Fruit fly (Drosophila melanogaster) whole organism, embryonic: Measurements from ENCODE around the gene mTerf3.
A peak's percentile ranks its signal among the peaks of the same experiment; 100 is the strongest.

Experiments
- Abd-B ChIP-seq: fragments of 200-800 bp; sonication (Bioruptor generic); optimal IDR thresholded peaks from 2 replicates; lab custom pipeline; 2018; ENCODE audit warnings: missing biosample characterization, mild to moderate bottlenecking, missing genetic modification characterization, moderate library complexity
- Asciz ChIP-seq: fragments of 200-800 bp; sonication (Bioruptor generic); optimal IDR thresholded peaks from 2 replicates; lab custom pipeline; 2017; ENCODE audit warnings: missing biosample characterization, mild to moderate bottlenecking, missing genetic modification characterization, missing genetic modification reagents
- C15 ChIP-seq: fragments of 200-800 bp; sonication (Bioruptor generic); IDR thresholded peaks from 3 replicates; pipeline ENCODE4 v1.3.6; 2022; ENCODE audit warnings: missing biosample characterization, missing genetic modification characterization
- CG10462 ChIP-seq: fragments of 200-800 bp; sonication (Bioruptor generic); optimal IDR thresholded peaks from 2 replicates; lab custom pipeline; 2016; ENCODE audit warnings: missing biosample characterization, missing genetic modification characterization
- CG11085 ChIP-seq: fragments of 200-800 bp; sonication (Bioruptor generic); IDR thresholded peaks from 2 replicates; pipeline ENCODE4 v1.3.6; 2022; ENCODE audit warnings: missing biosample characterization, missing genetic modification characterization
- CG13624 ChIP-seq: fragments of 200-800 bp; sonication (Bioruptor generic); optimal IDR thresholded peaks from 2 replicates; lab custom pipeline; 2016; ENCODE audit warnings: missing biosample characterization, missing genetic modification characterization
- CG13894 ChIP-seq: fragments of 200-800 bp; sonication (Bioruptor generic); optimal IDR thresholded peaks from 3 replicates; lab custom pipeline; 2018; ENCODE audit warnings: missing biosample characterization, mild to moderate bottlenecking, missing genetic modification characterization, moderate library complexity
- CG14441 ChIP-seq: fragments of 200-800 bp; sonication (Bioruptor generic); IDR thresholded peaks from 2 replicates; pipeline ENCODE4 v1.3.6; 2022; ENCODE audit warnings: missing biosample characterization, missing genetic modification characterization
- CG16779 ChIP-seq: fragments of 200-800 bp; sonication (Bioruptor generic); IDR thresholded peaks from 2 replicates; pipeline ENCODE4 v1.3.6; 2022; ENCODE audit warnings: missing biosample characterization, missing genetic modification characterization
- CG18476 ChIP-seq: fragments of 200-800 bp; sonication (Bioruptor generic); optimal IDR thresholded peaks from 2 replicates; lab custom pipeline; 2016; ENCODE audit warnings: missing biosample characterization, mild to moderate bottlenecking, missing genetic modification characterization
- CG18619 ChIP-seq: fragments of 200-800 bp; sonication (Bioruptor generic); optimal IDR thresholded peaks from 3 replicates; lab custom pipeline; 2017; ENCODE audit warnings: missing biosample characterization, mild to moderate bottlenecking, missing genetic modification characterization
- CG2120 ChIP-seq: fragments of 200-800 bp; sonication (Bioruptor generic); optimal IDR thresholded peaks from 3 replicates; lab custom pipeline; 2016; ENCODE audit warnings: missing biosample characterization, missing genetic modification characterization
- CG31224 ChIP-seq: fragments of 200-800 bp; sonication (Bioruptor generic); IDR thresholded peaks from 2 replicates; pipeline ENCODE4 v1.3.6; 2022; ENCODE audit warnings: missing biosample characterization, missing genetic modification characterization
- CG4404 ChIP-seq: fragments of 200-800 bp; sonication (Bioruptor generic); IDR thresholded peaks from 2 replicates; pipeline ENCODE4 v1.3.6; 2022; ENCODE audit warnings: missing biosample characterization, missing genetic modification characterization
- CG6813 ChIP-seq: fragments of 200-800 bp; sonication (Bioruptor generic); optimal IDR thresholded peaks from 2 replicates; lab custom pipeline; 2017; ENCODE audit warnings: missing biosample characterization, missing genetic modification characterization, mild to moderate bottlenecking, moderate library complexity, missing genetic modification reagents
- CoRest ChIP-seq: fragments of 200-800 bp; sonication (Bioruptor generic); optimal IDR thresholded peaks from 3 replicates; lab custom pipeline; 2018; ENCODE audit warnings: missing biosample characterization, mild to moderate bottlenecking, missing genetic modification characterization, moderate library complexity
- D ChIP-seq, 2 experiments: fragments of 200-800 bp in 1 of 2; fragments of >200 bp in 1 of 2; sonication (Bioruptor generic) in 1 of 2; optimal IDR thresholded peaks; 2 replicates in 1 of 2; 3 replicates in 1 of 2; lab custom pipeline; 2017; ENCODE audit warnings: mild to moderate bottlenecking in 1 of 2, missing biosample characterization in 1 of 2, missing genetic modification characterization in 1 of 2, missing genetic modification reagents in 1 of 2
- Dbx ChIP-seq: fragments of 200-800 bp; sonication (Bioruptor generic); IDR thresholded peaks from 3 replicates; pipeline ENCODE4 v1.3.6; 2022; ENCODE audit warnings: missing biosample characterization, missing genetic modification characterization
- Dek ChIP-seq: fragments of 200-800 bp; sonication (Bioruptor generic); optimal IDR thresholded peaks from 3 replicates; lab custom pipeline; 2019; ENCODE audit warnings: missing biosample characterization, mild to moderate bottlenecking, missing genetic modification characterization, moderate library complexity
- E2f1 ChIP-seq: fragments of 200-800 bp; sonication (Bioruptor generic); IDR thresholded peaks from 2 replicates; pipeline ENCODE4 v1.3.6; 2022; ENCODE audit warnings: missing biosample characterization, missing genetic modification characterization
- Eip74EF ChIP-seq, 2 experiments: fragments of 200-800 bp in 1 of 2; fragments of >200 bp in 1 of 2; sonication (Bioruptor generic) in 1 of 2; optimal IDR thresholded peaks; 2 replicates each; lab custom pipeline; 2017 to 2019; ENCODE audit warnings: missing biosample characterization in 2 of 2, missing genetic modification characterization in 2 of 2, mild to moderate bottlenecking in 1 of 2, moderate library complexity in 1 of 2
- Ets65A ChIP-seq: fragments of 200-800 bp; sonication (Bioruptor generic); peaks from one replicate; lab custom pipeline; 2016; ENCODE audit warnings: missing biosample characterization, missing genetic modification characterization
- Hand ChIP-seq: fragments of 200-800 bp; sonication (Bioruptor generic); optimal IDR thresholded peaks from 2 replicates; lab custom pipeline; 2017; ENCODE audit warnings: mild to moderate bottlenecking, missing biosample characterization, missing genetic modification reagents, missing genetic modification characterization
- Jarid2 ChIP-seq: fragments of 200-800 bp; sonication (Bioruptor generic); optimal IDR thresholded peaks from 3 replicates; lab custom pipeline; 2017; ENCODE audit warnings: mild to moderate bottlenecking, missing biosample characterization, missing genetic modification reagents, missing genetic modification characterization
- Lhr ChIP-seq: fragments of 200-800 bp; sonication (Bioruptor generic); optimal IDR thresholded peaks from 3 replicates; lab custom pipeline; 2017; ENCODE audit warnings: mild to moderate bottlenecking, missing biosample characterization, missing genetic modification reagents, missing genetic modification characterization
- Mad ChIP-seq: fragments of 200-800 bp; sonication (Bioruptor generic); optimal IDR thresholded peaks from 2 replicates; lab custom pipeline; 2016; ENCODE audit warnings: missing biosample characterization, missing genetic modification characterization
- ac ChIP-seq: fragments of 200-800 bp; sonication (Bioruptor generic); optimal IDR thresholded peaks from 3 replicates; lab custom pipeline; 2017; ENCODE audit warnings: missing biosample characterization, mild to moderate bottlenecking, missing genetic modification characterization
- bbx ChIP-seq: fragments of 200-800 bp; sonication (Bioruptor generic); IDR thresholded peaks from 2 replicates; pipeline ENCODE4 v1.3.6; 2022; ENCODE audit warnings: missing biosample characterization, missing genetic modification characterization; ENCODE audit not compliant: partially characterized antibody
- bowl ChIP-seq: fragments of 200-800 bp; sonication (Bioruptor generic); IDR thresholded peaks from 2 replicates; pipeline ENCODE4 v1.3.6; 2022; ENCODE audit warnings: missing biosample characterization, missing genetic modification characterization
- cg ChIP-seq: fragments of 200-800 bp; sonication (Bioruptor generic); optimal IDR thresholded peaks from 3 replicates; lab custom pipeline; 2019; ENCODE audit warnings: missing biosample characterization, mild to moderate bottlenecking, missing genetic modification characterization, moderate library complexity
- corto ChIP-seq: fragments of 200-800 bp; sonication (Bioruptor generic); optimal IDR thresholded peaks from 2 replicates; lab custom pipeline; 2016; ENCODE audit warnings: missing biosample characterization, mild to moderate bottlenecking, missing genetic modification characterization, moderate library complexity
- crc ChIP-seq: fragments of 200-800 bp; sonication (Bioruptor generic); optimal IDR thresholded peaks from 2 replicates; lab custom pipeline; 2016; ENCODE audit warnings: missing biosample characterization, missing genetic modification characterization
- inv ChIP-seq: fragments of 200-800 bp; sonication (Bioruptor generic); IDR thresholded peaks from 2 replicates; pipeline ENCODE4 v1.3.6; 2022; ENCODE audit warnings: missing biosample characterization, missing genetic modification characterization; ENCODE audit not compliant: partially characterized antibody
- ken ChIP-seq: fragments of 200-800 bp; sonication (Bioruptor generic); IDR thresholded peaks from 3 replicates; pipeline ENCODE4 v1.3.6; 2022; ENCODE audit warnings: missing biosample characterization, missing genetic modification characterization
- nom ChIP-seq: fragments of 200-800 bp; sonication (Bioruptor generic); optimal IDR thresholded peaks from 2 replicates; lab custom pipeline; 2017; ENCODE audit warnings: missing biosample characterization, missing genetic modification characterization, mild to moderate bottlenecking, moderate library complexity, missing genetic modification reagents
- pros ChIP-seq: fragments of 200-800 bp; sonication (Bioruptor generic); optimal IDR thresholded peaks from 3 replicates; lab custom pipeline; 2019; ENCODE audit warnings: missing biosample characterization, mild to moderate bottlenecking, missing genetic modification characterization, moderate library complexity
- rib ChIP-seq: fragments of 200-800 bp; sonication (Bioruptor generic); IDR thresholded peaks from 2 replicates; pipeline ENCODE4 v1.3.6; 2022; ENCODE audit warnings: missing biosample characterization, missing genetic modification characterization
- sisA ChIP-seq: fragments of 200-800 bp; sonication (Bioruptor generic); IDR thresholded peaks from 2 replicates; pipeline ENCODE4 v1.3.6; 2022; ENCODE audit warnings: missing biosample characterization, missing genetic modification characterization
- sr ChIP-seq: fragments of 200-800 bp; sonication (Bioruptor generic); IDR thresholded peaks from 3 replicates; pipeline ENCODE4 v1.3.6; 2022; ENCODE audit warnings: missing biosample characterization, missing genetic modification characterization
- tna ChIP-seq: fragments of 200-800 bp; sonication (Bioruptor generic); IDR thresholded peaks from 2 replicates; pipeline ENCODE4 v1.3.6; 2022; ENCODE audit warnings: missing biosample characterization, missing genetic modification characterization; ENCODE audit not compliant: partially characterized antibody
- toy ChIP-seq: fragments of 200-800 bp; sonication (Bioruptor generic); IDR thresholded peaks from 2 replicates; pipeline ENCODE4 v1.3.6; 2022; ENCODE audit warnings: missing biosample characterization, missing genetic modification characterization
- wdn ChIP-seq: fragments of 200-800 bp; sonication (Bioruptor generic); IDR thresholded peaks from 2 replicates; pipeline ENCODE4 v1.3.6; 2022; ENCODE audit warnings: missing biosample characterization, missing genetic modification characterization
- wor ChIP-seq: fragments of 200-800 bp; sonication (Bioruptor generic); IDR thresholded peaks from 2 replicates; pipeline ENCODE4 v1.3.6; 2022; ENCODE audit warnings: missing biosample characterization, missing genetic modification characterization
- zf30C ChIP-seq: fragments of 200-800 bp; sonication (Bioruptor generic); optimal IDR thresholded peaks from 3 replicates; lab custom pipeline; 2018; ENCODE audit warnings: missing biosample characterization, mild to moderate bottlenecking, missing genetic modification characterization
- zfh1 ChIP-seq: fragments of 200-800 bp; sonication (Bioruptor generic); IDR thresholded peaks from 3 replicates; pipeline ENCODE4 v1.3.6; 2022; ENCODE audit warnings: missing biosample characterization, missing genetic modification characterization

The mTerf3 gene

dm6 chr3L:20518805-20519503 lies 1.6 kb downstream of the mTerf3 start, which contains the start of gene BNIP3 (continued):
- TF ChIP-seq D (optimal IDR thresholded peaks at IDR 0.05; lab: Kevin White, UChicago) (peak; percentile 44), D (GFP tag; optimal IDR thresholded peaks at IDR 0.05; lab: Kevin White, UChicago) (no peak), tna (no peak), pros (no peak), Asciz (no peak), CG14441 (no peak), Eip74EF (GFP tag; optimal IDR thresholded peaks at IDR 0.05; lab: Kevin White, UChicago) (peak in 1 of 2 experiments; percentile 21), Jarid2 (GFP tag; lab: Kevin White, UChicago) (peak; percentile 24), Lhr (GFP tag; lab: Kevin White, UChicago) (peak; percentile 38), zf30C (GFP tag; lab: Kevin White, UChicago) (no peak), CG13894 (tag; lab: Kevin White, UChicago) (peak; percentile 50)
- TF ChIP-seq, all 482 proteins: peak for 86

- TF ChIP-seq wdn (GFP tag; lab: Robert Waterston, UW): 0 out of 2 replicates have a peak, but pooled peaks have one; percentile 18
- peak; percentile 3 for TF ChIP-seq CG18619 (GFP tag; lab: Kevin White, UChicago)
- TF ChIP-seq rib (GFP tag; lab: Robert Waterston, UW): no peak
- TF ChIP-seq cg (GFP tag; lab: Kevin White, UChicago): no peak
- peak; percentile 42 for TF ChIP-seq Dek (tag; lab: Kevin White, UChicago)
- TF ChIP-seq C15: no peak
- TF ChIP-seq CG2120: peak; percentile 69
- TF ChIP-seq nom: peak; percentile 92
- peak; percentile 43 for TF ChIP-seq corto
- TF ChIP-seq Mad (GFP tag; lab: Kevin White, UChicago): no peak
- peak; percentile 66 for TF ChIP-seq CG13624 (GFP tag; lab: Kevin White, UChicago)
- no peak for TF ChIP-seq CG11085 (GFP tag; lab: Robert Waterston, UW)
- 0 out of 2 replicates have a peak, but pooled peaks have one; percentile 31 for TF ChIP-seq bbx (GFP tag; lab: Robert Waterston, UW)
- TF ChIP-seq ac: no peak
- no peak for TF ChIP-seq wor (GFP tag; lab: Robert Waterston, UW)
- no peak for TF ChIP-seq E2f1 (GFP tag; lab: Robert Waterston, UW)
- no peak for TF ChIP-seq sr (GFP tag; lab: Robert Waterston, UW)
- TF ChIP-seq CG4404 (GFP tag; lab: Robert Waterston, UW): no peak
- TF ChIP-seq Ets65A (GFP tag; lab: Kevin White, UChicago): peak; percentile 74
- no peak for TF ChIP-seq bowl (GFP tag; lab: Robert Waterston, UW)
- peak; percentile 22 for TF ChIP-seq Hand
- peak; percentile 31; the same call in 1 of the 3 replicates for TF ChIP-seq zfh1
- no peak for TF ChIP-seq toy
- no peak for TF ChIP-seq crc (GFP tag; lab: Kevin White, UChicago)
- TF ChIP-seq CG10462 (GFP tag; lab: Kevin White, UChicago): no peak
- TF ChIP-seq Dbx (GFP tag; lab: Robert Waterston, UW): peak; percentile 15; the same call in 1 of the 3 replicates
- TF ChIP-seq CoRest: peak; percentile 1
- no peak for TF ChIP-seq CG18476 (GFP tag; lab: Kevin White, UChicago)
- no peak for TF ChIP-seq sisA (GFP tag; lab: Robert Waterston, UW)
- TF ChIP-seq CG6813 (GFP tag; lab: Kevin White, UChicago): peak; percentile 22
- no peak for TF ChIP-seq inv
- TF ChIP-seq CG16779 (GFP tag; lab: Robert Waterston, UW): no peak
- TF ChIP-seq ken (GFP tag; lab: Robert Waterston, UW): no peak
- no peak for TF ChIP-seq CG31224
- TF ChIP-seq zf30C (GFP tag; lab: Kevin White, UChicago): peak; percentile 37
- no peak for TF ChIP-seq Abd-B (GFP tag; lab: Kevin White, UChicago)
Observed at dm6 chr3L:20517897-20518804, 2.4 kb downstream of the mTerf3 start.
